Fruit fly (Drosophila melanogaster) whole organism, embryonic: ENCODE results near the gene cort.
A peak's percentile ranks its signal among the peaks of the same experiment; 100 is the strongest.

ENCODE experiments used
- Adf1 ChIP-seq: fragments of 200-800 bp; sonication (Bioruptor generic); IDR thresholded peaks from 2 replicates; pipeline ENCODE4 v1.3.6; 2022; ENCODE audit warnings: missing biosample characterization, missing genetic modification characterization
- C15 ChIP-seq: fragments of 200-800 bp; sonication (Bioruptor generic); IDR thresholded peaks from 3 replicates; pipeline ENCODE4 v1.3.6; 2022; ENCODE audit warnings: missing biosample characterization, missing genetic modification characterization
- CG11247 ChIP-seq: fragments of 200-800 bp; sonication (Bioruptor generic); IDR thresholded peaks from 2 replicates; pipeline ENCODE4 v1.3.6; 2022; ENCODE audit warnings: missing biosample characterization, missing genetic modification characterization
- CG1233 ChIP-seq: fragments of 200-800 bp; sonication (Bioruptor generic); optimal IDR thresholded peaks from 4 replicates; lab custom pipeline; 2018; ENCODE audit warnings: missing biosample characterization, mild to moderate bottlenecking, missing genetic modification characterization
- CG12391 ChIP-seq: fragments of 200-800 bp; sonication (Bioruptor generic); optimal IDR thresholded peaks from 3 replicates; lab custom pipeline; 2018; ENCODE audit warnings: missing biosample characterization, mild to moderate bottlenecking, missing genetic modification characterization, moderate library complexity
- CG13123 ChIP-seq: fragments of 200-800 bp; sonication (Bioruptor generic); optimal IDR thresholded peaks from 2 replicates; lab custom pipeline; 2016; ENCODE audit warnings: missing biosample characterization, missing genetic modification characterization
- CG14965 ChIP-seq: fragments of 200-800 bp; sonication (Bioruptor generic); optimal IDR thresholded peaks from 2 replicates; lab custom pipeline; 2016; ENCODE audit warnings: missing biosample characterization, missing genetic modification characterization, borderline replicate concordance
- CG1602 ChIP-seq: fragments of 200-800 bp; sonication (Bioruptor generic); optimal IDR thresholded peaks from 3 replicates; lab custom pipeline; 2016; ENCODE audit warnings: missing biosample characterization, missing genetic modification characterization
- CG1647 ChIP-seq: fragments of 200-800 bp; sonication (Bioruptor generic); optimal IDR thresholded peaks from 3 replicates; lab custom pipeline; 2016; ENCODE audit warnings: missing biosample characterization, missing genetic modification characterization
- CG17912 ChIP-seq: fragments of 200-800 bp; sonication (Bioruptor generic); optimal IDR thresholded peaks from 2 replicates; lab custom pipeline; 2018; ENCODE audit warnings: missing biosample characterization, mild to moderate bottlenecking, missing genetic modification characterization
- CG18599 ChIP-seq: fragments of 200-800 bp; sonication (Bioruptor generic); optimal IDR thresholded peaks from 3 replicates; lab custom pipeline; 2017; ENCODE audit warnings: missing biosample characterization, missing genetic modification characterization, mild to moderate bottlenecking, moderate library complexity, missing genetic modification reagents
- CG2116 ChIP-seq: fragments of 200-800 bp; sonication (Bioruptor generic); optimal IDR thresholded peaks from 3 replicates; lab custom pipeline; 2018; ENCODE audit warnings: missing biosample characterization, mild to moderate bottlenecking, missing genetic modification characterization
- CG30431 ChIP-seq: fragments of 200-800 bp; sonication (Bioruptor generic); optimal IDR thresholded peaks from 2 replicates; lab custom pipeline; 2017; ENCODE audit warnings: missing biosample characterization, missing genetic modification characterization
- CG31224 ChIP-seq: fragments of 200-800 bp; sonication (Bioruptor generic); IDR thresholded peaks from 2 replicates; pipeline ENCODE4 v1.3.6; 2022; ENCODE audit warnings: missing biosample characterization, missing genetic modification characterization
- CG31441 ChIP-seq: fragments of 200-800 bp; sonication (Bioruptor generic); IDR thresholded peaks from 2 replicates; pipeline ENCODE4 v1.3.6; 2022; ENCODE audit warnings: missing biosample characterization, missing genetic modification characterization
- CG6175 ChIP-seq: fragments of 200-800 bp; sonication (Bioruptor generic); IDR thresholded peaks from 3 replicates; pipeline ENCODE4 v1.3.6; 2022; ENCODE audit warnings: missing biosample characterization, missing genetic modification characterization
- CG6854 ChIP-seq: fragments of 200-800 bp; sonication (Bioruptor generic); optimal IDR thresholded peaks from 3 replicates; lab custom pipeline; 2017; ENCODE audit warnings: missing biosample characterization, mild to moderate bottlenecking, missing genetic modification characterization
- CG7271 ChIP-seq: fragments of 200-800 bp; sonication (Bioruptor generic); optimal IDR thresholded peaks from 2 replicates; lab custom pipeline; 2018; ENCODE audit warnings: missing biosample characterization, mild to moderate bottlenecking, missing genetic modification characterization, moderate library complexity
- CG7372 ChIP-seq: fragments of 200-800 bp; sonication (Bioruptor generic); IDR thresholded peaks from 2 replicates; pipeline ENCODE4 v1.3.6; 2022; ENCODE audit warnings: missing biosample characterization, missing genetic modification characterization
- CG7928 ChIP-seq: fragments of 200-800 bp; sonication (Bioruptor generic); optimal IDR thresholded peaks from 2 replicates; lab custom pipeline; 2017; ENCODE audit warnings: missing biosample characterization, mild to moderate bottlenecking, missing genetic modification characterization
- CG8765 ChIP-seq: fragments of 200-800 bp; sonication (Bioruptor generic); IDR thresholded peaks from 2 replicates; pipeline ENCODE4 v1.3.6; 2022; ENCODE audit warnings: missing biosample characterization, missing genetic modification characterization
- CG9797 ChIP-seq: fragments of 200-800 bp; sonication (Bioruptor generic); optimal IDR thresholded peaks from 3 replicates; lab custom pipeline; 2018; ENCODE audit warnings: missing biosample characterization, mild to moderate bottlenecking, missing genetic modification characterization
- Dip2 ChIP-seq: fragments of 200-800 bp; sonication (Bioruptor generic); IDR thresholded peaks from 2 replicates; pipeline ENCODE4 v1.3.6; 2022; ENCODE audit warnings: missing biosample characterization, missing genetic modification characterization
- Dip3 ChIP-seq: fragments of 200-800 bp; sonication (Bioruptor generic); optimal IDR thresholded peaks from 3 replicates; lab custom pipeline; 2016; ENCODE audit warnings: missing biosample characterization, missing genetic modification characterization
- Drgx ChIP-seq: fragments of 200-800 bp; sonication (Bioruptor generic); IDR thresholded peaks from 2 replicates; pipeline ENCODE4 v1.3.6; 2022; ENCODE audit warnings: missing biosample characterization, missing genetic modification characterization
- E2f1 ChIP-seq: fragments of 200-800 bp; sonication (Bioruptor generic); IDR thresholded peaks from 2 replicates; pipeline ENCODE4 v1.3.6; 2022; ENCODE audit warnings: missing biosample characterization, missing genetic modification characterization
- E2f2 ChIP-seq: fragments of 200-800 bp; sonication (Bioruptor generic); IDR thresholded peaks from 2 replicates; pipeline ENCODE4 v1.3.6; 2022; ENCODE audit warnings: missing biosample characterization, missing genetic modification characterization
- Elba2 ChIP-seq: fragments of 200-800 bp; sonication (Bioruptor generic); optimal IDR thresholded peaks from 3 replicates; lab custom pipeline; 2016; ENCODE audit warnings: missing biosample characterization, missing genetic modification characterization
- Fer2 ChIP-seq: fragments of 200-800 bp; sonication (Bioruptor generic); optimal IDR thresholded peaks from 2 replicates; lab custom pipeline; 2018; ENCODE audit warnings: missing biosample characterization, mild to moderate bottlenecking, missing genetic modification characterization, moderate library complexity
- HHEX ChIP-seq: fragments of 200-800 bp; sonication (Bioruptor generic); optimal IDR thresholded peaks from 3 replicates; lab custom pipeline; 2017; ENCODE audit warnings: missing biosample characterization, mild to moderate bottlenecking, missing genetic modification characterization, missing genetic modification reagents
- HmgD ChIP-seq: fragments of 200-800 bp; sonication (Bioruptor generic); optimal IDR thresholded peaks from 3 replicates; lab custom pipeline; 2016; ENCODE audit warnings: missing biosample characterization, missing genetic modification characterization
- Hmr ChIP-seq: fragments of 200-800 bp; sonication (Bioruptor generic); optimal IDR thresholded peaks from 3 replicates; lab custom pipeline; 2017; ENCODE audit warnings: mild to moderate bottlenecking, missing biosample characterization, missing genetic modification reagents, missing genetic modification characterization
- Lhr ChIP-seq: fragments of 200-800 bp; sonication (Bioruptor generic); optimal IDR thresholded peaks from 3 replicates; lab custom pipeline; 2017; ENCODE audit warnings: mild to moderate bottlenecking, missing biosample characterization, missing genetic modification reagents, missing genetic modification characterization
- Max ChIP-seq: fragments of 200-800 bp; sonication (Bioruptor generic); optimal IDR thresholded peaks from 2 replicates; lab custom pipeline; 2016; ENCODE audit warnings: missing biosample characterization, mild to moderate bottlenecking, missing genetic modification characterization
- Meics ChIP-seq: fragments of 200-800 bp; sonication (Bioruptor generic); optimal IDR thresholded peaks from 2 replicates; lab custom pipeline; 2017; ENCODE audit warnings: missing biosample characterization, mild to moderate bottlenecking, missing genetic modification characterization
- Oaz ChIP-seq: fragments of 200-800 bp; sonication (Bioruptor generic); IDR thresholded peaks from 2 replicates; pipeline ENCODE4 v1.3.6; 2022; ENCODE audit warnings: missing biosample characterization, missing genetic modification characterization
- Sox100B ChIP-seq: fragments of 200-800 bp; sonication (Bioruptor generic); optimal IDR thresholded peaks from 3 replicates; lab custom pipeline; 2018; ENCODE audit warnings: missing biosample characterization, mild to moderate bottlenecking, missing genetic modification characterization
- Tbp ChIP-seq: fragments of >200 bp; optimal IDR thresholded peaks from 2 replicates; lab custom pipeline; 2018; ENCODE audit warnings: missing biosample characterization, missing genetic modification characterization
- ato ChIP-seq: fragments of 200-800 bp; sonication (Bioruptor generic); IDR thresholded peaks from 2 replicates; pipeline ENCODE4 v1.3.6; 2022; ENCODE audit warnings: missing biosample characterization, missing genetic modification characterization; ENCODE audit not compliant: partially characterized antibody
- bcd ChIP-seq: fragments of 200-800 bp; sonication (Bioruptor generic); optimal IDR thresholded peaks from 2 replicates; lab custom pipeline; 2017; ENCODE audit warnings: missing biosample characterization, mild to moderate bottlenecking, missing genetic modification characterization
- cad ChIP-seq: fragments of >200 bp; optimal IDR thresholded peaks from 2 replicates; lab custom pipeline; 2017; ENCODE audit warnings: missing biosample characterization, missing genetic modification characterization
- dan ChIP-seq: fragments of 200-800 bp; sonication (Bioruptor generic); IDR thresholded peaks from 2 replicates; pipeline ENCODE4 v1.3.6; 2022; ENCODE audit warnings: missing biosample characterization, missing genetic modification characterization
- dmrt11E ChIP-seq: fragments of 200-800 bp; sonication (Bioruptor generic); optimal IDR thresholded peaks from 3 replicates; lab custom pipeline; 2018; ENCODE audit warnings: missing biosample characterization, mild to moderate bottlenecking, missing genetic modification characterization, moderate library complexity
- esg ChIP-seq: fragments of 200-800 bp; sonication (Bioruptor generic); conservative IDR thresholded peaks from 2 replicates; pipeline ENCODE4 v1.3.6; 2022; ENCODE audit warnings: missing biosample characterization, missing genetic modification characterization
- h ChIP-seq: fragments of >200 bp; optimal IDR thresholded peaks from 2 replicates; lab custom pipeline; 2017
- knrl ChIP-seq: fragments of 200-800 bp; sonication (Bioruptor generic); IDR thresholded peaks from 3 replicates; pipeline ENCODE4 v1.3.6; 2022; ENCODE audit warnings: missing biosample characterization, missing genetic modification characterization; ENCODE audit not compliant: partially characterized antibody
- lmd ChIP-seq: fragments of 200-800 bp; sonication (Bioruptor generic); IDR thresholded peaks from 2 replicates; pipeline ENCODE4 v1.3.6; 2022; ENCODE audit warnings: missing biosample characterization, missing genetic modification characterization
- sens ChIP-seq: fragments of 200-800 bp; sonication (Bioruptor generic); peaks from one replicate; lab custom pipeline; 2016; ENCODE audit warnings: missing biosample characterization, missing genetic modification characterization
- slou ChIP-seq: fragments of 200-800 bp; sonication (Bioruptor generic); optimal IDR thresholded peaks from 3 replicates; lab custom pipeline; 2016; ENCODE audit warnings: missing biosample characterization, missing genetic modification characterization
- sqz ChIP-seq: fragments of 200-800 bp; sonication (Bioruptor generic); optimal IDR thresholded peaks from 3 replicates; lab custom pipeline; 2018; ENCODE audit warnings: missing biosample characterization, mild to moderate bottlenecking, missing genetic modification characterization

The cort gene

dm6 chr2L:6648163-6648628, 28.2 kb downstream of the cort start (continued):
- TF ChIP-seq Dip2 (GFP tag; lab: Robert Waterston, UW) (peak; percentile 46; the same call in 1 of the 2 replicates), CG30431 (peak; percentile 88), CG31441 (GFP tag; lab: Robert Waterston, UW) (peak; percentile 96), Max (GFP tag; lab: Kevin White, UChicago) (peak; percentile 98), HmgD (GFP tag; lab: Kevin White, UChicago) (no peak), E2f2 (GFP tag; lab: Robert Waterston, UW) (peak; percentile 80), CG1602 (GFP tag; lab: Kevin White, UChicago) (peak; percentile 95), CG7271 (peak; percentile 74), Tbp (GFP tag; lab: Kevin White, UChicago) (no peak), CG31224 (peak; percentile 88), C15 (GFP tag; lab: Robert Waterston, UW) (peak; percentile 78; the same call in 2 of the 3 replicates), CG12391 (tag; lab: Kevin White, UChicago) (peak; percentile 98), CG11247 (GFP tag; lab: Robert Waterston, UW) (peak; percentile 88), Hmr (GFP tag; lab: Kevin White, UChicago) (peak; percentile 97), lmd (GFP tag; lab: Robert Waterston, UW) (peak; percentile 92), Fer2 (peak; percentile 92), Elba2 (GFP tag; lab: Kevin White, UChicago) (peak; percentile 40)

- TF ChIP-seq CG8765 (peak; percentile 92), CG2116 (peak; percentile 92), Dip3 (peak; percentile 96), ato (0 out of 2 replicates have a peak, but pooled peaks have one; percentile 26), Meics (peak; percentile 97), sqz (GFP tag; lab: Kevin White, UChicago) (peak; percentile 99), CG17912 (GFP tag; lab: Kevin White, UChicago) (peak; percentile 97), CG6854 (peak; percentile 96), Lhr (peak; percentile 95), h (lab: Kevin White, UChicago) (no peak), esg (GFP tag; lab: Robert Waterston, UW) (peak; percentile 96), bcd (GFP tag; lab: Kevin White, UChicago) (peak; percentile 98), CG13123 (GFP tag; lab: Kevin White, UChicago) (peak; percentile 96), E2f2 (GFP tag; lab: Robert Waterston, UW) (peak; percentile 87), CG9797 (peak; percentile 62), Sox100B (GFP tag; lab: Kevin White, UChicago) (peak; percentile 98), cad (GFP tag; lab: Kevin White, UChicago) (no peak), dan (GFP tag; lab: Robert Waterston, UW) (peak; percentile 88), dmrt11E (tag; lab: Kevin White, UChicago) (peak; percentile 97), sens (GFP tag; lab: Kevin White, UChicago) (peak; percentile 100), CG7928 (GFP tag; lab: Kevin White, UChicago) (peak; percentile 76), Drgx (GFP tag; lab: Robert Waterston, UW) (peak; percentile 98), Oaz (GFP tag; lab: Robert Waterston, UW) (peak; percentile 96), CG18599 (GFP tag; lab: Kevin White, UChicago) (peak; percentile 98), CG14965 (GFP tag; lab: Kevin White, UChicago) (peak; percentile 85), E2f1 (GFP tag; lab: Robert Waterston, UW) (peak; percentile 97), CG6175 (GFP tag; lab: Robert Waterston, UW) (peak; percentile 90), CG1233 (GFP tag; lab: Kevin White, UChicago) (peak; percentile 98), HHEX (GFP tag; lab: Kevin White, UChicago) (peak; percentile 98), knrl (GFP tag; lab: Robert Waterston, UW) (peak; percentile 50; the same call in 2 of the 3 replicates), Adf1 (peak; percentile 82), slou (GFP tag; lab: Kevin White, UChicago) (peak; percentile 93), CG7372 (GFP tag; lab: Robert Waterston, UW) (peak; percentile 96), CG1647 (peak; percentile 97)
These were observed 29.2 kb downstream of the cort start for dm6 chr2L:6647103-6647711.
